Worm (Caenorhabditis elegans) whole organism, L2 larva: ENCODE results near the gene F54H5.2.

Experiments used
- C34F6.9 ChIP-seq: fragments of 150-350 bp; optimal IDR thresholded peaks from 2 replicates; lab custom pipeline; 2014; ENCODE audit warnings: missing biosample characterization, missing genetic modification characterization
- F13H6.1 ChIP-seq: sonication (generic microtip); optimal IDR thresholded peaks from 2 replicates; lab custom pipeline; 2016; ENCODE audit warnings: missing genetic modification characterization, missing compliant biosample characterization
- Y55F3AM.14 ChIP-seq: fragments of 200-800 bp; sonication (Bioruptor generic); optimal IDR thresholded peaks from 2 replicates; lab custom pipeline; 2018; ENCODE audit warnings: mild to moderate bottlenecking, missing genetic modification characterization, missing compliant biosample characterization
- ZK546.5 ChIP-seq: sonication (generic microtip); optimal IDR thresholded peaks from 2 replicates; lab custom pipeline; 2017; ENCODE audit warnings: missing biosample characterization, missing genetic modification characterization
- aly-2 ChIP-seq: fragments of 150-350 bp; optimal IDR thresholded peaks from 2 replicates; lab custom pipeline; 2014; ENCODE audit warnings: missing biosample characterization, missing genetic modification characterization
- ama-1 ChIP-seq: fragments of 150-350 bp; optimal IDR thresholded peaks from 2 replicates; lab custom pipeline; 2018; ENCODE audit warnings: inconsistent platforms
- ceh-82 ChIP-seq: fragments of 150-350 bp; optimal IDR thresholded peaks from 2 replicates; lab custom pipeline; 2014; ENCODE audit warnings: missing biosample characterization, missing genetic modification characterization
- crh-2 ChIP-seq: sonication (generic microtip); optimal IDR thresholded peaks from 2 replicates; lab custom pipeline; 2017; ENCODE audit warnings: missing biosample characterization, missing genetic modification characterization
- dmd-4 ChIP-seq: sonication (generic microtip); optimal IDR thresholded peaks from 2 replicates; lab custom pipeline; 2017; ENCODE audit warnings: missing biosample characterization, missing genetic modification characterization
- egl-27 ChIP-seq: sonication (generic microtip); optimal IDR thresholded peaks from 3 replicates; lab custom pipeline; 2017; ENCODE audit warnings: missing biosample characterization, missing genetic modification reagents, missing genetic modification characterization
- elt-1 ChIP-seq: fragments of 150-350 bp; optimal IDR thresholded peaks from 2 replicates; lab custom pipeline; 2014; ENCODE audit warnings: missing biosample characterization, missing genetic modification characterization
- fos-1 ChIP-seq: fragments of 150-350 bp; optimal IDR thresholded peaks from 2 replicates; lab custom pipeline; 2014; ENCODE audit warnings: missing biosample characterization, missing genetic modification characterization
- lin-11 ChIP-seq: fragments of 150-350 bp; sonication (generic microtip); optimal IDR thresholded peaks from 2 replicates; lab custom pipeline; 2014; ENCODE audit warnings: missing biosample characterization, missing genetic modification characterization, inconsistent platforms, mixed read lengths
- lin-13 ChIP-seq: fragments of 150-350 bp; optimal IDR thresholded peaks from 2 replicates; lab custom pipeline; 2014; ENCODE audit warnings: missing biosample characterization, missing genetic modification reagents, missing genetic modification characterization
- lsy-2 ChIP-seq, 2 experiments: fragments of 150-350 bp in 1 of 2; sonication (generic microtip) in 1 of 2; optimal IDR thresholded peaks; 2 replicates each; lab custom pipeline; 2014 to 2017; ENCODE audit warnings: missing biosample characterization in 2 of 2, missing genetic modification characterization in 2 of 2
- mab-5 ChIP-seq: fragments of 150-350 bp; optimal IDR thresholded peaks from 2 replicates; lab custom pipeline; 2014; ENCODE audit warnings: missing biosample characterization, missing genetic modification characterization
- mdl-1 ChIP-seq, 2 experiments: fragments of 150-350 bp in 1 of 2; sonication (generic microtip) in 1 of 2; optimal IDR thresholded peaks; 2 replicates each; lab custom pipeline; 2017; ENCODE audit warnings: missing biosample characterization in 2 of 2, missing genetic modification characterization in 2 of 2
- nhr-11 ChIP-seq: fragments of 150-350 bp; optimal IDR thresholded peaks from 2 replicates; lab custom pipeline; 2014; ENCODE audit warnings: missing biosample characterization, missing genetic modification characterization
- nhr-12 ChIP-seq: fragments of 150-350 bp; optimal IDR thresholded peaks from 2 replicates; lab custom pipeline; 2014; ENCODE audit warnings: missing biosample characterization, missing genetic modification characterization
- nhr-129 ChIP-seq: fragments of 150-350 bp; optimal IDR thresholded peaks from 2 replicates; lab custom pipeline; 2014; ENCODE audit warnings: missing biosample characterization, missing genetic modification characterization
- nhr-23 ChIP-seq: fragments of 150-350 bp; optimal IDR thresholded peaks from 2 replicates; lab custom pipeline; 2014; ENCODE audit warnings: missing biosample characterization, missing genetic modification reagents, missing genetic modification characterization
- nhr-6 ChIP-seq: fragments of 150-350 bp; optimal IDR thresholded peaks from 2 replicates; lab custom pipeline; 2014; ENCODE audit warnings: missing biosample characterization, missing genetic modification characterization
- skn-1 ChIP-seq: sonication (generic microtip); optimal IDR thresholded peaks from 2 replicates; lab custom pipeline; 2017; ENCODE audit warnings: missing biosample characterization, missing genetic modification characterization
- sma-3 ChIP-seq: sonication (generic microtip); optimal IDR thresholded peaks from 2 replicates; lab custom pipeline; 2016; ENCODE audit warnings: missing genetic modification reagents, missing genetic modification characterization, missing compliant biosample characterization
- sma-9 ChIP-seq, 2 experiments: fragments of 150-350 bp in 1 of 2; sonication (generic microtip) in 1 of 2; optimal IDR thresholded peaks; 2 replicates each; lab custom pipeline; 2014 to 2016; ENCODE audit warnings: missing genetic modification characterization in 2 of 2, mild to moderate bottlenecking in 1 of 2, missing biosample characterization in 1 of 2, missing compliant biosample characterization in 1 of 2, missing genetic modification reagents in 1 of 2, moderate library complexity in 1 of 2
- snpc-4 ChIP-seq: fragments of 150-350 bp; optimal IDR thresholded peaks from 2 replicates; lab custom pipeline; 2014; ENCODE audit warnings: missing biosample characterization, missing genetic modification characterization
- unc-39 ChIP-seq: fragments of 150-350 bp; optimal IDR thresholded peaks from 2 replicates; lab custom pipeline; 2014; ENCODE audit warnings: missing biosample characterization, missing genetic modification characterization
- unc-62 ChIP-seq: fragments of 150-350 bp; optimal IDR thresholded peaks from 2 replicates; lab custom pipeline; 2014; ENCODE audit warnings: missing biosample characterization, missing genetic modification reagents, missing genetic modification characterization
- zag-1 ChIP-seq: fragments of 150-350 bp; optimal IDR thresholded peaks from 2 replicates; lab custom pipeline; 2014; ENCODE audit warnings: missing biosample characterization, missing genetic modification characterization
- ztf-4 ChIP-seq: fragments of 150-350 bp; optimal IDR thresholded peaks from 2 replicates; lab custom pipeline; 2014; ENCODE audit warnings: missing biosample characterization, missing genetic modification characterization

Gene F54H5.2

DNA sequence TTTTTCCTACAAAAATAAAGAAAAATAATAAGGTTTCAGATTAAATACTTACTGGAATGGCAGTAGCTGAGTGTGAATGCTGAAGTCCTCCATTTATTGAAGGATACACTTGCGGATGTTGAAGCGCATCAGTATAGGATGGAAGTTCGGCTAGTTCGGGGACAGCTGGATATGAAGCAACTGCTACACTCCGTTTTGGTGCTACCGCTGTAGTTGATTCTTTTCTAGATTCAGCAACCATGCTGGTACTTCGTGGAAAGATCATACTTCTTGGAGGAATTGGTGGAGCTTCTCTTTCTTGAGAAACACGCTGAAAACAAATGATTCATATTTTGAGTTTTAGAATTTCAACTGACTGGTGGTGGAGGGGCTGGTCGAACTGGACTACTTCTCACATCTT, 18.7 kb upstream of the F54H5.2 start:
- TF ChIP-seq Y55F3AM.14 (GFP tag; lab: Kevin White, UChicago), result no peak
- no peak for TF ChIP-seq nhr-11
- no peak for TF ChIP-seq mdl-1 (tag; optimal IDR thresholded peaks at IDR 0.05; lab: Kevin White, UChicago)
- no peak for TF ChIP-seq nhr-23
- TF ChIP-seq F13H6.1 (tag; lab: Kevin White, UChicago), result no peak
- TF ChIP-seq dmd-4 (tag; lab: Kevin White, UChicago), result no peak
- TF ChIP-seq unc-39, result no peak
- no peak for TF ChIP-seq sma-9 (GFP tag; optimal IDR thresholded peaks at IDR 0.05; lab: Kevin White, UChicago)
- no peak for TF ChIP-seq sma-9 (tag; optimal IDR thresholded peaks at IDR 0.05; lab: Kevin White, UChicago)
- no peak for TF ChIP-seq sma-3 (GFP tag; lab: Kevin White, UChicago)
- TF ChIP-seq C34F6.9, result no peak
- TF ChIP-seq nhr-12 (tag; lab: Kevin White, UChicago), result no peak
- no peak for TF ChIP-seq unc-62
- no peak for TF ChIP-seq ceh-82 (tag; lab: Kevin White, UChicago)
- TF ChIP-seq ZK546.5 (tag; lab: Kevin White, UChicago), result no peak
- no peak for TF ChIP-seq lsy-2 (tag; optimal IDR thresholded peaks at IDR 0.05; lab: Kevin White, UChicago)
- no peak for TF ChIP-seq skn-1 (tag; lab: Kevin White, UChicago)
- TF ChIP-seq snpc-4 (tag; lab: Kevin White, UChicago), result no peak
- TF ChIP-seq aly-2, result no peak
- no peak for TF ChIP-seq egl-27 (tag; lab: Kevin White, UChicago)

DNA sequence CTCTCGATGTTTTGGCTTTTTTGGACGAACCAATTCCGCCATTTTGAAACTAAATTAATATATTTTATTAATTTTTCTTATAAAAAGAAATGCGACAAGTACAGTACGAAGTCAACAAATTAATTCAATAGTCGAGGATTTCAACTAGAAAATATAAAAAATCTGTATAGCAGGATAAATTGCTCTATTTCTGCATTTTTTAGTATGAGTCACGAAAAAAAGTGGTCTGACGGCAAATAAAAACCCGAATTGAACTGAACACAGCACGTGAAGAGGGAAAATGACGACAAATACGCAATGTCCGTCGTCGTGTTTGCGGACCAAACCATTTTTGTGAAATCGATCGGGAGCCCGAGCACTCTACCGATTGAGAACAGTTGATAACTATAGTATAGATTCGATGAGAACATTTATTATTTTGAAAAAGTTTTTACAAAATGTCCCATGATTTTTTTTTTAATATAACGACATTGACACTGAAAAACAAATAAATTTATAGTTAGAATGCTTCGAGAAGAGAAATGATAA, 17.9 kb upstream of the F54H5.2 start, which contains the start of gene epg-5:
epg-5 (minus strand) TSS at position 51 of the 528 bp plus-strand sequence.
- TF ChIP-seq nhr-129 (tag; lab: Kevin White, UChicago), result peak; percentile 59
- TF ChIP-seq lin-11, result peak; percentile 6
- TF ChIP-seq lsy-2 (tag; optimal IDR thresholded peaks at IDR 0.05; lab: Kevin White, UChicago), result peak in 1 of 2 experiments; percentile 61
- TF ChIP-seq C34F6.9, result peak; percentile 67
- no peak for TF ChIP-seq unc-62
- peak; percentile 47 for TF ChIP-seq fos-1 (tag; lab: Kevin White, UChicago)
- no peak for TF ChIP-seq zag-1 (tag; lab: Kevin White, UChicago)
- peak in 1 of 2 experiments; percentile 19 for TF ChIP-seq mdl-1 (tag; optimal IDR thresholded peaks at IDR 0.05; lab: Kevin White, UChicago)
- TF ChIP-seq dmd-4 (tag; lab: Kevin White, UChicago), result no peak
- TF ChIP-seq, all 48 proteins: peak for 6

DNA sequence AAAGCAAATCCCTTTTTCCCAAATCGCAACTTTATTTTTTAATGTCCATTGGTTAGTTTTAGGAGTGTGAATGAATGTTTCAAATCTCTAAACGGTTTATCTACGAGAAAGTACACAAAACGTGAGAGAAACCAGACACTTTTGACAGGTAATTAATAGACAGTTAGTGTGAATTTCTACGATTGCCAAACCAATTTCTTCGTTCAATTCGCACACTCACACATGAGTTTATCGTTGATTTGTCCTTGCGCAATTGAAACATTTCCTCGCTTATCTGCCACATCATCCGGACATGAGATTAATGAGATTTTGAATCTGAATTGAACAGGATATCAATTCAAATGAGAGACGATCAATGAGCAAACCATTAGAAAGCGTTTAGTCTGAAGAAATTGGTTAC, 17.0 kb upstream of the F54H5.2 start:
- no peak for TF ChIP-seq mab-5 (tag; lab: Kevin White, UChicago)
- TF ChIP-seq ztf-4 (tag; lab: Kevin White, UChicago), result no peak
- no peak for TF ChIP-seq nhr-23
- no peak for TF ChIP-seq aly-2
- TF ChIP-seq mdl-1 (tag; optimal IDR thresholded peaks at IDR 0.05; lab: Kevin White, UChicago), result no peak
- TF ChIP-seq Y55F3AM.14 (GFP tag; lab: Kevin White, UChicago), result no peak
- TF ChIP-seq ama-1 (lab: Kevin White, UChicago), result no peak
- TF ChIP-seq nhr-129 (tag; lab: Kevin White, UChicago), result no peak

DNA sequence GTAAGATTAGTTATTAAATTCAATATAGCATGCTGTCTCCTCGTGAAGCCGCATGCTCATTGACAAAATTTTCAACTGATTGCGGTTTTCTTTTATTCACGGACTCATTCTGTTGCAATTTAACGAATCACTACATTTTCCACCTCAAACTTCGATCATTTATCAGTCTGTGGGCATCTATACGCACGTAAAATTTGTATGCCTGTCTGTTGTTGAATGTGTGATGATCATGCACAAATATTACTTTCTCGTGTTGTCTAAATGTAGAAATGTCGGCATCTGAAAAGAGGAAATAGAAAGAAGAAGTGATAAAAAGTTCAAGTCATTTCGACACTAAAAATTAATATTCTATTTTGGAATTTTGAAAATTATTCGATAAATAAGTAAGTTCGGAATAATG, 14.7 kb upstream of the F54H5.2 start:
- no peak for TF ChIP-seq elt-1 (tag; lab: Kevin White, UChicago)
- peak; percentile 87 for TF ChIP-seq fos-1 (tag; lab: Kevin White, UChicago)
- TF ChIP-seq crh-2, result peak; percentile 48
- peak; percentile 22 for TF ChIP-seq sma-9 (GFP tag; optimal IDR thresholded peaks at IDR 0.05; lab: Kevin White, UChicago)
- no peak for TF ChIP-seq sma-9 (tag; optimal IDR thresholded peaks at IDR 0.05; lab: Kevin White, UChicago)
- TF ChIP-seq F13H6.1 (tag; lab: Kevin White, UChicago), result peak; percentile 3
- no peak for TF ChIP-seq snpc-4 (tag; lab: Kevin White, UChicago)

DNA sequence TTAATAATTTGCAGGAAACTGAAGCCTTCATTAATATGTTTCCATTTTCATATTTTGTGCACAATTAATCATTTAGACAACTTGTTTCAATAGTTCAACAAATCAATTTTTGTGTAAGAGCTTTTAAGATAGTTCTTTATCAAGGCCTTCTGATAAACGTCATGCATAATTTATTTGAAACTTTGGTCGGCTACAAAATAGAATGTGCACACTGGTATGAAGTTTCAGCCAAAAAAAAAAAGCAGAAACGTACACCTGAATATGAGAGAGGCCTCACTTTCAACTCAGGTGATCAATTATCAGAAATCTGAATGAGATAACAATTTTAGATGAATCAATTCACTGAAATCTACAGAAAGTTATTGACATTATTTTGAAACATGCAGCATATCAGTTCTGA, 12.8 kb upstream of the F54H5.2 start:
- no peak for TF ChIP-seq nhr-6 (tag; lab: Kevin White, UChicago)
- peak; percentile 18 for TF ChIP-seq fos-1 (tag; lab: Kevin White, UChicago)
- TF ChIP-seq lin-13 (GFP tag; lab: Kevin White, UChicago), result no peak
- TF ChIP-seq nhr-23, result no peak
- TF ChIP-seq skn-1 (tag; lab: Kevin White, UChicago), result no peak
- TF ChIP-seq sma-9 (GFP tag; optimal IDR thresholded peaks at IDR 0.05; lab: Kevin White, UChicago), result no peak
- no peak for TF ChIP-seq sma-9 (tag; optimal IDR thresholded peaks at IDR 0.05; lab: Kevin White, UChicago)
